Worm (Caenorhabditis elegans): ENCODE results near the gene sec-10.

The sec-10 gene

DNA sequence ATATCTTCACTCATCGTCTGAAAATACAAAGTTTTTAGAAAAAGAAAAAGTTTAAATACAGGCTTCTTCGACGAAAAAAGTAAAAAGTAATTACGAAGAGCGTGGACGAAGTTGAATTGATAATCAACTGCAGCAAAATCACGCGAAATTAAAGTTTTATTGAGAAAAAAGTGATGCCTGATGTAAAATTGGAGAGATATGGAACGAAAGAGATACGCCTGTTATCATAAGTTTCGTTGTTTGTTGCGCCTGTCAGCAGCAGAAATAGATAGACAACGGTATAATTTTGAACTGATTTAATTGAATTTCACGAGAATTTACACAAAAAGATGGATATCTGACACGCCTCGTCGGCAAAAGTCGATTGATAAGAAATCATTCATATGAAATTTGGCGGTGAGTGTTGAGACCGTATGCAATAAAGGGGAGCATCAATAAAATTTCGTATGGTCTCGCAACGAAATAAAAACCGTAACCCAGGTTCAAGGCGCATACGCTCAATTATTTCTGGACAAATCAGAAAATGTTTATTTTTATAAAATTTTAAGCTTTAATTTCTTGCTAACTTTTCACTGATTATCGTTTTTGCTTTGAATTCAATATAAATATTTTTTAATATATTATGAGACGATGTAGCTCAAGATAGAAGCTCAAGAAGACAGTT lies 47.1 kb upstream of the sec-10 start, which contains the start of gene C06A6.4:
TSS of gene C06A6.4 (minus strand) at position 24 of the 664 bp plus-strand sequence.
- TF ChIP-seq F49E8.2 (tag; optimal IDR thresholded peaks at IDR 0.05; ENCODE audit: insufficient read depth), result peak; percentile 52
- no peak for TF ChIP-seq attf-5 (GFP tag; optimal IDR thresholded peaks at IDR 0.05)
- TF ChIP-seq ztf-22 (GFP tag; optimal IDR thresholded peaks at IDR 0.05), result no peak
- TF ChIP-seq zfh-2 (GFP tag; conservative IDR thresholded peaks at IDR 0.05), result no peak
- TF ChIP-seq ztf-26 (tag; optimal IDR thresholded peaks at IDR 0.05), result no peak
- peak; percentile 45 for TF ChIP-seq dpl-1 (GFP tag; optimal IDR thresholded peaks at IDR 0.05)
- TF ChIP-seq ceh-91 (GFP tag; IDR thresholded peaks at IDR 0.05), result peak; percentile 64
- peak; percentile 92 for TF ChIP-seq F33H1.4 (GFP tag; IDR thresholded peaks at IDR 0.05)
- no peak for TF ChIP-seq aptf-3 (GFP tag; IDR thresholded peaks at IDR 0.05)
- TF ChIP-seq efl-1 (GFP tag; optimal IDR thresholded peaks at IDR 0.05), result peak; percentile 80
- no peak for TF ChIP-seq C06A6.2 (GFP tag; conservative IDR thresholded peaks at IDR 0.05)
- no peak for TF ChIP-seq snpc-4 (GFP tag; optimal IDR thresholded peaks at IDR 0.05)
- TF ChIP-seq snpc-4 (tag; optimal IDR thresholded peaks at IDR 0.05), result peak in 2 of 4 experiments; percentile 10 to 36
- TF ChIP-seq ceh-100 (GFP tag; IDR thresholded peaks at IDR 0.05), result no peak
- peak; percentile 97 for TF ChIP-seq lsl-1 (GFP tag; optimal IDR thresholded peaks at IDR 0.05)
- TF ChIP-seq snpc-1.3 (tag; optimal IDR thresholded peaks at IDR 0.05; ENCODE audit: insufficient read depth), result no peak
- TF ChIP-seq D2030.7 (GFP tag; IDR thresholded peaks at IDR 0.05), result peak; percentile 73
- no peak for TF ChIP-seq hlh-12 (tag; optimal IDR thresholded peaks at IDR 0.05)
- TF ChIP-seq hrde-1 (tag; optimal IDR thresholded peaks at IDR 0.05; ENCODE audit: borderline replicate concordance), result no peak
- no peak for TF ChIP-seq madf-3 (GFP tag; IDR thresholded peaks at IDR 0.05)
- no peak for TF ChIP-seq ceh-79 (tag; optimal IDR thresholded peaks at IDR 0.05)
- peak; percentile 38 for TF ChIP-seq nhr-80 (tag; optimal IDR thresholded peaks at IDR 0.05)
- TF ChIP-seq him-1 (tag; optimal IDR thresholded peaks at IDR 0.05), result peak; percentile 6
- TF ChIP-seq sdz-38 (tag; optimal IDR thresholded peaks at IDR 0.05), result no peak
- no peak for TF ChIP-seq F52B5.7 (tag; optimal IDR thresholded peaks at IDR 0.05)
- TF ChIP-seq madf-8 (GFP tag; conservative IDR thresholded peaks at IDR 0.05), result peak; percentile 79; the same call in 1 of the 2 replicates
- no peak for TF ChIP-seq lir-1 (GFP tag; conservative IDR thresholded peaks at IDR 0.05)
- TF ChIP-seq cebp-2 (GFP tag; IDR thresholded peaks at IDR 0.05), result no peak
- TF ChIP-seq xnd-1 (tag; optimal IDR thresholded peaks at IDR 0.05), result peak; percentile 83
- no peak for TF ChIP-seq tlf-1 (GFP tag; optimal IDR thresholded peaks at IDR 0.05)
- peak; percentile 42; the same call in 1 of the 2 replicates for TF ChIP-seq pbrm-1 (GFP tag; IDR thresholded peaks at IDR 0.05)
- TF ChIP-seq tbp1 (GFP tag; optimal IDR thresholded peaks at IDR 0.05), result peak; percentile 19
- peak; percentile 7 for TF ChIP-seq snpc-1.1 (tag; optimal IDR thresholded peaks at IDR 0.05; ENCODE audit: insufficient read depth)
- TF ChIP-seq hmg-1.2 (GFP tag; IDR thresholded peaks at IDR 0.05), result 0 out of 2 replicates have a peak, but pooled peaks have one; percentile 11
- TF ChIP-seq mcd-1 (GFP tag; IDR thresholded peaks at IDR 0.05), result 0 out of 2 replicates have a peak, but pooled peaks have one; percentile 10
- TF ChIP-seq akir-1 (GFP tag; optimal IDR thresholded peaks at IDR 0.05), result no peak
- TF ChIP-seq madf-6 (GFP tag; IDR thresholded peaks at IDR 0.05), result peak; percentile 92
- TF ChIP-seq lin-54 (GFP tag; optimal IDR thresholded peaks at IDR 0.05), result peak; percentile 22
- no peak for TF ChIP-seq attf-6 (GFP tag; IDR thresholded peaks at IDR 0.05)
- no peak for TF ChIP-seq F23B12.7 (tag; optimal IDR thresholded peaks at IDR 0.05; ENCODE audit: insufficient read depth)

Data from whole organism, young adult.